Worm (Caenorhabditis elegans) whole organism, early embryonic: ENCODE results near the gene F53G2.12.

Source experiments
- aly-1 ChIP-seq: sonication (generic microtip); optimal IDR thresholded peaks from 2 replicates; lab custom pipeline; 2016; ENCODE audit warnings: missing genetic modification characterization, missing compliant biosample characterization
- ama-1 ChIP-seq: fragments of 150-350 bp; optimal IDR thresholded peaks from 2 replicates; lab custom pipeline; 2014
- ets-7 ChIP-seq: sonication (generic microtip); optimal IDR thresholded peaks from 2 replicates; lab custom pipeline; 2016; ENCODE audit warnings: missing genotype, missing genetic modification characterization, missing compliant biosample characterization
- sea-1 ChIP-seq: fragments of 200-800 bp; sonication (Bioruptor generic); conservative IDR thresholded peaks from 2 replicates; pipeline ENCODE4 v1.3.6; 2022; ENCODE audit warnings: missing genetic modification characterization, missing compliant biosample characterization

ce11 chrII:2478543-2478942 lies 347 bp downstream of the F53G2.12 start, which contains the start of gene mnat-1:
- TF ChIP-seq sea-1 (GFP tag; lab: Robert Waterston, UW) (no peak), ama-1 (lab: Kevin White, UChicago) (no peak), aly-1 (tag; lab: Kevin White, UChicago) (no peak), ets-7 (tag; lab: Kevin White, UChicago) (no peak)
